Worm (Caenorhabditis elegans) whole organism, early embryonic: Measurements from ENCODE around the gene lite-1.

Experiments
- F13C5.2 ChIP-seq: sonication (generic microtip); optimal IDR thresholded peaks from 2 replicates; lab custom pipeline; 2017; ENCODE audit warnings: mild to moderate bottlenecking, missing genetic modification characterization, inconsistent platforms, missing compliant biosample characterization
- aly-1 ChIP-seq: sonication (generic microtip); optimal IDR thresholded peaks from 2 replicates; lab custom pipeline; 2016; ENCODE audit warnings: missing genetic modification characterization, missing compliant biosample characterization
- ama-1 ChIP-seq: fragments of 150-350 bp; optimal IDR thresholded peaks from 2 replicates; lab custom pipeline; 2014
- ceh-13 ChIP-seq: fragments of 200-800 bp; sonication (Bioruptor generic); optimal IDR thresholded peaks from 2 replicates; lab custom pipeline; 2018; ENCODE audit warnings: mild to moderate bottlenecking, missing genetic modification characterization, missing compliant biosample characterization
- ceh-36 ChIP-seq: sonication (generic microtip); optimal IDR thresholded peaks from 2 replicates; lab custom pipeline; 2016; ENCODE audit warnings: missing genetic modification characterization, inconsistent platforms, missing compliant biosample characterization
- ets-7 ChIP-seq: sonication (generic microtip); optimal IDR thresholded peaks from 2 replicates; lab custom pipeline; 2016; ENCODE audit warnings: missing genotype, missing genetic modification characterization, missing compliant biosample characterization
- flt-1 ChIP-seq: fragments of 200-800 bp; sonication (Bioruptor generic); IDR thresholded peaks from 2 replicates; pipeline ENCODE4 v1.3.6; 2022; ENCODE audit warnings: missing genetic modification characterization, missing compliant biosample characterization
- hmbx-1 ChIP-seq: sonication (generic microtip); optimal IDR thresholded peaks from 2 replicates; lab custom pipeline; 2016; ENCODE audit warnings: mild to moderate bottlenecking, missing genetic modification characterization, missing compliant biosample characterization
- hmg-4 ChIP-seq: fragments of 200-800 bp; sonication (Bioruptor generic); optimal IDR thresholded peaks from 2 replicates; lab custom pipeline; 2018; ENCODE audit warnings: mild to moderate bottlenecking, missing genetic modification characterization, missing compliant biosample characterization
- hnd-1 ChIP-seq: sonication (generic microtip); optimal IDR thresholded peaks from 2 replicates; lab custom pipeline; 2016; ENCODE audit warnings: missing genetic modification characterization, missing compliant biosample characterization
- pes-1 ChIP-seq: fragments of 200-800 bp; sonication (Bioruptor generic); IDR thresholded peaks from 2 replicates; pipeline ENCODE4 v1.3.6; 2022; ENCODE audit warnings: missing genetic modification reagents, missing genetic modification characterization, missing compliant biosample characterization
- scrt-1 ChIP-seq: fragments of 200-800 bp; sonication (Bioruptor generic); IDR thresholded peaks from 2 replicates; pipeline ENCODE4 v1.3.6; 2022; ENCODE audit warnings: missing genetic modification characterization, missing compliant biosample characterization
- sea-1 ChIP-seq: fragments of 200-800 bp; sonication (Bioruptor generic); conservative IDR thresholded peaks from 2 replicates; pipeline ENCODE4 v1.3.6; 2022; ENCODE audit warnings: missing genetic modification characterization, missing compliant biosample characterization
- tbx-37 ChIP-seq: fragments of 200-800 bp; sonication (Bioruptor generic); conservative IDR thresholded peaks from 2 replicates; pipeline ENCODE4 v1.3.6; 2022; ENCODE audit warnings: missing genetic modification reagents, missing genetic modification characterization, missing compliant biosample characterization

DNA sequence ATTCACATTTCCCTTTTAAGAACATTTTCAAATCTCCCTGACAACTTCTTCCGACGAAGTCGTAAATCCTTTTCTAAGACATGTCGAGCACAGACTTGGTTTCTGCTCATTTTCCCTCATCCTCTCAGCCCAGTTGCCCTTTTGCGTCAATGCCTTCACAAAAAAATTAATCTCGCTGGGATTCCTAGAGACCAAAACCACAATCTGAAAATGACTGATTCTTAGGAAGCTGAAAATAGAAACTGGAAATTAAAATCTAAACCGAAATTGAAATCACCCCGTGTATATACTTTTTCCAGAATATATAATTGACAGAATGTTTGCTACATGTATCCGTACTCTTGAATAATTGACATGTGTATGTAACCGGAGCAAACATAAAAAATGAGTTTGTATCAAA lies 16.4 kb upstream of the lite-1 start:
- TF ChIP-seq aly-1 (tag; lab: Kevin White, UChicago) (no peak), hmbx-1 (tag; lab: Kevin White, UChicago) (no peak), flt-1 (GFP tag; lab: Robert Waterston, UW) (no peak), F13C5.2 (tag; lab: Kevin White, UChicago) (no peak), ceh-13 (no peak), sea-1 (GFP tag; lab: Robert Waterston, UW) (no peak), ceh-36 (no peak), ama-1 (lab: Kevin White, UChicago) (no peak), ets-7 (tag; lab: Kevin White, UChicago) (no peak), tbx-37 (GFP tag; lab: Robert Waterston, UW) (no peak), hmg-4 (no peak), pes-1 (GFP tag; lab: Robert Waterston, UW) (no peak), scrt-1 (GFP tag; lab: Robert Waterston, UW) (no peak), hnd-1 (tag; lab: Kevin White, UChicago) (no peak)
